Worm (Caenorhabditis elegans): ENCODE data around the gene C26E1.1.

DNA sequence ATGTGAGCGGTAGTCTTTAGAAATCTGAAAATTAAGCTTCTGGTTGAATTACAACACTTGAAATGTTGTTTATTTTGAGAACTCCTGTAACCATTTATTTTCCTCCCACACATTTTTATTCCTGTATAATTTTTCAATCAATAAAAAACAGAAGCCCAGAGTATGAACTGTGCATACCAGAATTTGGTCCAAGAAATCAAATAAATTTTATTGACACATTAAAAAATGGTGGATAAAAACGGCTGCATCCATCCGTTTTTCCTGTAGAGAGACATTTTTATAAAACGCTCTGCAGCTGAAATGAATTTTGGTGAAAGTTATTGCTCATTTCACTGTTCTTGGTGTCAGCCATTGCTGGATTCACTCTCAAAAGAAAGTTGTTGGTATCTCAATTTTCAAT, at the start of gene C26E1.1:
- TF ChIP-seq lin-13 (tag; optimal IDR thresholded peaks at IDR 0.05) (no peak), unc-62 (GFP tag; optimal IDR thresholded peaks at IDR 0.05) (no peak), ztf-11 (tag; optimal IDR thresholded peaks at IDR 0.05) (no peak), nhr-28 (tag; optimal IDR thresholded peaks at IDR 0.05) (no peak), cnd-1 (tag; optimal IDR thresholded peaks at IDR 0.05) (no peak), snpc-4 (tag; optimal IDR thresholded peaks at IDR 0.05) (no peak), lsy-2 (tag; optimal IDR thresholded peaks at IDR 0.05) (no peak)

All from whole organism, mixed stage, embryonic.